Worm (Caenorhabditis elegans): Measurements from ENCODE around the gene Y59E9AL.36.
"Not testable (repeated sequence)": the region's sequence is repeated elsewhere in the genome, so short reads cannot be mapped to it uniquely, and the experiment has no call there.

- TF ChIP-seq lin-32 (GFP tag; optimal IDR thresholded peaks at IDR 0.05); elt-3 (tag; optimal IDR thresholded peaks at IDR 0.05); snpc-4 (tag; optimal IDR thresholded peaks at IDR 0.05); mep-1 (tag; optimal IDR thresholded peaks at IDR 0.05); nhr-237 (tag; optimal IDR thresholded peaks at IDR 0.05); lsy-2 (tag; optimal IDR thresholded peaks at IDR 0.05): not testable (repeated sequence)
These were observed 17.3 kb upstream of the Y59E9AL.36 start, which contains the start of gene nsph-4.1 for ce11 chrIV:5226552-5226951.
